Worm (Caenorhabditis elegans): Measurements from ENCODE around the gene slc-36.2.

DNA sequence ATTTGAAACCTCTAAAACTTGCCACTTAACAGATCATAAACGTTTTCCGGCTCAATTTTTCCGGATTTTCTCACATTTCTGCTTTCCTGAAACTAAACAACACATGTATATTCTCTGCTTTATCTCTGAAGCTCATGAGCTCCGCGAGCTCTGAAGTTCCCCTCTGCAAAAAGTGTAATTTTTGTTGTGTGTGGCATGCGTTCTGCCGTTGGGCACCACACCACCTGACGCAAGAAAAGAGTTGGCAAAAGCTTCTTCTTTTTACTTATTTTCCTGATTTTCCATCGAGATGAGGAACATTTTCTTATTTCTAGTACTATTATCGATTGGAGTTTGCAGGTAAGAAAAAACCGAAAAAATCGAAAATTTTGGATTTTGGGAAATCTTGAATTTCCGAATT, 4.0 kb downstream of the slc-36.2 start, which contains the start of gene lgc-34:
- no peak for TF ChIP-seq mdl-1 (tag; optimal IDR thresholded peaks at IDR 0.05)
- TF ChIP-seq ztf-11 (tag; optimal IDR thresholded peaks at IDR 0.05) = no peak
- no peak for TF ChIP-seq lin-15B (tag; optimal IDR thresholded peaks at IDR 0.05)
- TF ChIP-seq ZK546.5 (tag; optimal IDR thresholded peaks at IDR 0.05) = no peak
- TF ChIP-seq ama-1 (optimal IDR thresholded peaks at IDR 0.05) = no peak
- TF ChIP-seq egl-27 (tag; optimal IDR thresholded peaks at IDR 0.05) = no peak
- no peak for TF ChIP-seq nhr-237 (tag; optimal IDR thresholded peaks at IDR 0.05)
- TF ChIP-seq nhr-28 (tag; optimal IDR thresholded peaks at IDR 0.05) = no peak
